Worm (Caenorhabditis elegans) whole organism, mixed stage, embryonic: ENCODE measurements around the gene nol-56.

Source experiments
- hlh-1 ChIP-seq: fragments of 150-350 bp; optimal IDR thresholded peaks from 2 replicates; lab custom pipeline; 2014; ENCODE audit warnings: missing biosample characterization, missing genetic modification reagents, missing genetic modification characterization
- nhr-12 ChIP-seq: fragments of 150-350 bp; optimal IDR thresholded peaks from 2 replicates; lab custom pipeline; 2014; ENCODE audit warnings: missing biosample characterization, missing genetic modification characterization
- nhr-76 ChIP-seq: sonication (generic microtip); optimal IDR thresholded peaks from 2 replicates; lab custom pipeline; 2017; ENCODE audit warnings: missing biosample characterization, missing genetic modification characterization
- pha-4 ChIP-seq: fragments of 150-350 bp; optimal IDR thresholded peaks from 2 replicates; lab custom pipeline; 2018; ENCODE audit warnings: missing biosample characterization, missing genetic modification reagents, missing genetic modification characterization

ce11 chrV:10383950-10384349, 31.2 kb upstream of the nol-56 start, which contains the start of gene spe-10:
- TF ChIP-seq hlh-1: no peak
- no peak for TF ChIP-seq pha-4 (tag; lab: Kevin White, UChicago)
- TF ChIP-seq nhr-12 (tag; lab: Kevin White, UChicago): no peak
- no peak for TF ChIP-seq nhr-76 (tag; lab: Kevin White, UChicago)
